Fruit fly (Drosophila melanogaster): ENCODE data around the gene Irp-1A.

Irp-1A gene

DNA sequence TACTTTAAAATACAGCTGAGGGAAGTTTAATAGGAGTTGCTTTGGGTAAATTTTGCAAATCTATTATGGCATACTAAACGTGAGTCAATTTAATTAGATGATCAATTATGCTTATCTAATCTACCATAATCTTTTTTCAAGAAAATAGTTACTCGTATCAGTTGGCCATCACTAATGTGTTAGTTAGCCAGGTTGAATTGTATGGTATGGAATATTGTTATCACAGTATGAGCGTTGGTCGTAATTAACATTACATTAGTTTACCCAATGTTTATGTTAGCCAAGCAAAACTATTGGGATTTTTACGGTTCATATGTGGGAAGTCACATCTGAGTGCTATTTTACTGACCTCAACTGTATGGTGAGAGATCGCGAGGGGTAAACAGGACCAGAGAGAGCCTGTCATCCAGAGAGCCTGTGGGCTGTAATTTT, 50.8 kb downstream of the Irp-1A start (continued):
- TF ChIP-seq CG11294 (GFP tag; IDR thresholded peaks at IDR 0.05) (no peak), svp (GFP tag) (peak; percentile 95), CG3032 (tag; optimal IDR thresholded peaks at IDR 0.05) (peak; percentile 67), fkh (GFP tag; optimal IDR thresholded peaks at IDR 0.05) (peak; percentile 35), vri (GFP tag; optimal IDR thresholded peaks at IDR 0.05) (peak; percentile 49), topi (GFP tag; optimal IDR thresholded peaks at IDR 0.05) (peak; percentile 86), CG16779 (tag; optimal IDR thresholded peaks at IDR 0.05) (no peak), CG6792 (GFP tag; optimal IDR thresholded peaks at IDR 0.05) (peak; percentile 68), dsx (GFP tag; optimal IDR thresholded peaks at IDR 0.05; ENCODE audit: poor library complexity, severe bottlenecking) (peak; percentile 58), salr (GFP tag; optimal IDR thresholded peaks at IDR 0.05) (no peak), Met (GFP tag; optimal IDR thresholded peaks at IDR 0.05) (peak; percentile 83), CG10669 (GFP tag; optimal IDR thresholded peaks at IDR 0.05) (no peak), Lpt (GFP tag; optimal IDR thresholded peaks at IDR 0.05) (no peak), Eip78C (GFP tag) (peak; percentile 92), CG9139 (GFP tag; optimal IDR thresholded peaks at IDR 0.05) (peak; percentile 29), Hr39 (GFP tag; optimal IDR thresholded peaks at IDR 0.05) (peak; percentile 85), CG8119 (GFP tag; IDR thresholded peaks at IDR 0.05) (no peak), spab (GFP tag; optimal IDR thresholded peaks at IDR 0.05) (peak; percentile 70), Blimp-1 (GFP tag; optimal IDR thresholded peaks at IDR 0.05) (peak; percentile 59), acj6 (GFP tag; optimal IDR thresholded peaks at IDR 0.05) (peak; percentile 61), CG32006 (GFP tag; optimal IDR thresholded peaks at IDR 0.05) (no peak), CG3919 (GFP tag; optimal IDR thresholded peaks at IDR 0.05) (no peak), CG15336 (GFP tag; IDR thresholded peaks at IDR 0.05) (no peak), CG11762 (GFP tag; optimal IDR thresholded peaks at IDR 0.05; ENCODE audit: insufficient read depth) (peak; percentile 20), CG6854 (GFP tag; optimal IDR thresholded peaks at IDR 0.05) (peak; percentile 39), ss (GFP tag; optimal IDR thresholded peaks at IDR 0.05) (peak; percentile 59 to 75)

DNA sequence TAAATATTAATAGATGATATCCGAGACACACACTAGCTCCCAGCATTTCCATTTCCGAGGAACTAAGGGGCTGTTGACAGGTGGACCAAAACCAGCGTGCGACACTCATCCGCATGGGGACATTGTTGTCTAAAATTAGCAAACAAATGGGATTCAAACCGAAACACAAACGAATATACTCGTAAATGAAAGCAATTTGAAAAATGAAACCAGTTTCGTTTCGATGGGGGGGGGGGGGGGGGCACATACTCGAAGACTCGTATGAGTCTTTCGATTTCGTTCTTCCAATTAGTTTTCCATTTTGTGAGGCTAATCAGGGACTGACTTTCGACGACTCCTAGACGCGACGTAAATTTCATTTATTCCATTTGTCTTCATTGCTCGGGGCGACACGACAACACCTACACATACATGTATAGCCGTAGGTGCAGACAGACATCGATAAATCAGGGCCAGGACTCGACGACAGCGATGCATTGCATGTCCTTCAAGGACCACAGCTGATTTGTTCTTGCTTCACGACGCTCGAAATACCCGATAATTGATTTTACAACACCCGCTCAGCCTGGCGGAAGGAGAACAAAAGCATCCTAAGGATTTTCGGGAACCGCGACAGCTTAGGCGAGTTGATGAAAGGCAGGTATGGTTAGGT, 51.6 kb downstream of the Irp-1A start:
- TF ChIP-seq acj6 (GFP tag; optimal IDR thresholded peaks at IDR 0.05) (no peak), fd85E (GFP tag; optimal IDR thresholded peaks at IDR 0.05) (no peak), net (GFP tag; optimal IDR thresholded peaks at IDR 0.05) (no peak), CG10631 (GFP tag; optimal IDR thresholded peaks at IDR 0.05) (no peak), topi (GFP tag; optimal IDR thresholded peaks at IDR 0.05) (no peak), CG8319 (GFP tag; optimal IDR thresholded peaks at IDR 0.05) (no peak), Sox102F (GFP tag; optimal IDR thresholded peaks at IDR 0.05) (no peak), eg (GFP tag; IDR thresholded peaks at IDR 0.05) (no peak)
